Fruit fly (Drosophila melanogaster) whole organism, wandering third instar larva: ENCODE data around the gene PGRP-LD.

Experiments
- CG32264 ChIP-seq: fragments of 200-800 bp; sonication (Bioruptor generic); optimal IDR thresholded peaks from 2 replicates; lab custom pipeline; 2016; ENCODE audit warnings: missing biosample characterization, missing genetic modification characterization
- CG9705 ChIP-seq: fragments of 200-800 bp; sonication (Bioruptor generic); optimal IDR thresholded peaks from 2 replicates; lab custom pipeline; 2018; ENCODE audit warnings: missing biosample characterization, mild to moderate bottlenecking, missing genetic modification characterization
- Dfd ChIP-seq: fragments of >200 bp; optimal IDR thresholded peaks from 2 replicates; lab custom pipeline; 2017; ENCODE audit warnings: missing biosample characterization, missing genetic modification characterization
- Dif ChIP-seq: fragments of 200-275, 200-300 bp; sonication (Bioruptor generic); optimal IDR thresholded peaks from 2 replicates; lab custom pipeline; 2018; ENCODE audit warnings: missing biosample characterization, missing genetic modification characterization; ENCODE audit not compliant: partially characterized antibody
- GATAd ChIP-seq: sonication (Bioruptor generic); optimal IDR thresholded peaks from 2 replicates; lab custom pipeline; 2016; ENCODE audit warnings: missing biosample characterization, missing genetic modification characterization
- HLH106 ChIP-seq: fragments of 200-800 bp; optimal IDR thresholded peaks from 3 replicates; lab custom pipeline; 2019; ENCODE audit warnings: missing biosample characterization, mild to moderate bottlenecking, missing genetic modification characterization, moderate library complexity
- Hnf4 ChIP-seq: fragments of 200-800 bp; sonication (Bioruptor generic); optimal IDR thresholded peaks from 2 replicates; lab custom pipeline; 2016; ENCODE audit warnings: missing biosample characterization, mild to moderate bottlenecking, missing genetic modification characterization
- Hr78 ChIP-seq: fragments of >200 bp; optimal IDR thresholded peaks from 2 replicates; lab custom pipeline; 2017; ENCODE audit warnings: missing biosample characterization, missing genetic modification characterization
- Hr83 ChIP-seq: fragments of 200-300 bp; sonication (Bioruptor generic); optimal IDR thresholded peaks from 2 replicates; lab custom pipeline; 2016; ENCODE audit warnings: missing biosample characterization, mild to moderate bottlenecking, missing genetic modification characterization, moderate library complexity; ENCODE audit not compliant: poor library complexity, severe bottlenecking
- Mio ChIP-seq: sonication (Bioruptor generic); optimal IDR thresholded peaks from 2 replicates; lab custom pipeline; 2016; ENCODE audit warnings: missing biosample characterization, missing genetic modification characterization
- Myc ChIP-seq: fragments of >200 bp; optimal IDR thresholded peaks from 2 replicates; lab custom pipeline; 2017
- N ChIP-seq: fragments of >200 bp; optimal IDR thresholded peaks from 2 replicates; lab custom pipeline; 2018; ENCODE audit warnings: missing biosample characterization, missing external identifiers, missing genetic modification characterization
- OdsH ChIP-seq: fragments of 200-800 bp; sonication (Bioruptor generic); optimal IDR thresholded peaks from 2 replicates; lab custom pipeline; 2016; ENCODE audit warnings: missing biosample characterization, mild to moderate bottlenecking, missing genetic modification characterization
- Rel ChIP-seq, 2 experiments: fragments of 200-800 bp; sonication (Bioruptor generic) in 1 of 2; optimal IDR thresholded peaks; 2 replicates in 1 of 2; 3 replicates in 1 of 2; lab custom pipeline; 2016 to 2019; ENCODE audit warnings: mild to moderate bottlenecking in 2 of 2, missing biosample characterization in 2 of 2, missing genetic modification characterization in 2 of 2, moderate library complexity in 1 of 2
- Sp1 ChIP-seq: fragments of 200-800 bp; sonication (Bioruptor generic); optimal IDR thresholded peaks from 3 replicates; lab custom pipeline; 2019; ENCODE audit warnings: missing biosample characterization, mild to moderate bottlenecking, missing genetic modification characterization, moderate library complexity
- Vsx2 ChIP-seq: fragments of 200-300, 225-300 bp; sonication (Bioruptor generic); optimal IDR thresholded peaks from 2 replicates; lab custom pipeline; 2018; ENCODE audit warnings: missing biosample characterization, missing genetic modification characterization; ENCODE audit not compliant: partially characterized antibody
- br ChIP-seq: fragments of 200-800 bp; sonication (Bioruptor generic); optimal IDR thresholded peaks from 2 replicates; lab custom pipeline; 2016; ENCODE audit warnings: missing biosample characterization, missing genetic modification characterization
- brk ChIP-seq: fragments of 200-800 bp; sonication (Bioruptor generic); optimal IDR thresholded peaks from 2 replicates; lab custom pipeline; 2016; ENCODE audit warnings: missing biosample characterization, mild to moderate bottlenecking, missing genetic modification characterization
- dl ChIP-seq, 2 experiments: fragments of 175-275, 200-275 bp in 1 of 2; fragments of 200-275 bp in 1 of 2; sonication (Bioruptor generic); optimal IDR thresholded peaks; lab custom pipeline; 2018; ENCODE audit warnings: mild to moderate bottlenecking in 2 of 2, missing biosample characterization in 2 of 2, missing genetic modification characterization in 2 of 2, moderate library complexity in 2 of 2; ENCODE audit not compliant: partially characterized antibody in 2 of 2, insufficient read depth in 1 of 2
- dmrt93B ChIP-seq: fragments of 200-800 bp; sonication (Bioruptor generic); optimal IDR thresholded peaks from 2 replicates; lab custom pipeline; 2018; ENCODE audit warnings: missing biosample characterization, mild to moderate bottlenecking, missing genetic modification characterization
- dsf ChIP-seq: sonication (Bioruptor generic); optimal IDR thresholded peaks from 2 replicates; lab custom pipeline; 2016; ENCODE audit warnings: missing biosample characterization, missing genetic modification characterization, borderline replicate concordance
- ey ChIP-seq: fragments of 200-800 bp; sonication (Bioruptor generic); optimal IDR thresholded peaks from 2 replicates; lab custom pipeline; 2016; ENCODE audit warnings: missing biosample characterization, missing genetic modification characterization
- foxo ChIP-seq, 2 experiments: fragments of 200-800 bp; sonication (Bioruptor generic); optimal IDR thresholded peaks; 2 replicates in 1 of 2; 3 replicates in 1 of 2; lab custom pipeline; 2016 to 2017; ENCODE audit warnings: missing biosample characterization in 2 of 2, missing genetic modification characterization in 2 of 2
- h ChIP-seq: fragments of 200-800 bp; sonication (Bioruptor generic); optimal IDR thresholded peaks from 3 replicates; lab custom pipeline; 2016; ENCODE audit warnings: missing biosample characterization, mild to moderate bottlenecking, missing genetic modification characterization
- jim ChIP-seq: fragments of 175-275, 200-325 bp; sonication (Bioruptor generic); optimal IDR thresholded peaks from 2 replicates; lab custom pipeline; 2016; ENCODE audit warnings: missing biosample characterization, mild to moderate bottlenecking, missing genetic modification characterization
- lola ChIP-seq: fragments of >200 bp; optimal IDR thresholded peaks from 2 replicates; lab custom pipeline; 2017; ENCODE audit warnings: missing biosample characterization, missing genetic modification characterization
- pan ChIP-seq: fragments of >200 bp; optimal IDR thresholded peaks from 2 replicates; lab custom pipeline; 2017
- psq ChIP-seq: fragments of 200-800 bp; sonication (Bioruptor generic); optimal IDR thresholded peaks from 3 replicates; lab custom pipeline; 2017; ENCODE audit warnings: missing biosample characterization, mild to moderate bottlenecking, missing genetic modification characterization, moderate library complexity
- rgr ChIP-seq: fragments of 200-800 bp; sonication (Bioruptor generic); optimal IDR thresholded peaks from 3 replicates; lab custom pipeline; 2016; ENCODE audit warnings: missing biosample characterization, mild to moderate bottlenecking, missing genetic modification characterization
- sage ChIP-seq: fragments of 200-800 bp; sonication (Bioruptor generic); optimal IDR thresholded peaks from 2 replicates; lab custom pipeline; 2016; ENCODE audit warnings: missing biosample characterization, mild to moderate bottlenecking, missing genetic modification characterization
- sv ChIP-seq: fragments of 200-800 bp; sonication (Bioruptor generic); optimal IDR thresholded peaks from 3 replicates; lab custom pipeline; 2016; ENCODE audit warnings: missing biosample characterization, missing genetic modification characterization
- tai ChIP-seq: sonication (Bioruptor generic); optimal IDR thresholded peaks from 2 replicates; lab custom pipeline; 2016; ENCODE audit warnings: missing biosample characterization, missing genetic modification characterization
- usp ChIP-seq: fragments of >200 bp; optimal IDR thresholded peaks from 2 replicates; lab custom pipeline; 2017; ENCODE audit warnings: missing biosample characterization, missing genetic modification characterization
- woc ChIP-seq: sonication (Bioruptor generic); optimal IDR thresholded peaks from 2 replicates; lab custom pipeline; 2016; ENCODE audit warnings: missing biosample characterization, mild to moderate bottlenecking, missing genetic modification characterization

PGRP-LD gene

DNA sequence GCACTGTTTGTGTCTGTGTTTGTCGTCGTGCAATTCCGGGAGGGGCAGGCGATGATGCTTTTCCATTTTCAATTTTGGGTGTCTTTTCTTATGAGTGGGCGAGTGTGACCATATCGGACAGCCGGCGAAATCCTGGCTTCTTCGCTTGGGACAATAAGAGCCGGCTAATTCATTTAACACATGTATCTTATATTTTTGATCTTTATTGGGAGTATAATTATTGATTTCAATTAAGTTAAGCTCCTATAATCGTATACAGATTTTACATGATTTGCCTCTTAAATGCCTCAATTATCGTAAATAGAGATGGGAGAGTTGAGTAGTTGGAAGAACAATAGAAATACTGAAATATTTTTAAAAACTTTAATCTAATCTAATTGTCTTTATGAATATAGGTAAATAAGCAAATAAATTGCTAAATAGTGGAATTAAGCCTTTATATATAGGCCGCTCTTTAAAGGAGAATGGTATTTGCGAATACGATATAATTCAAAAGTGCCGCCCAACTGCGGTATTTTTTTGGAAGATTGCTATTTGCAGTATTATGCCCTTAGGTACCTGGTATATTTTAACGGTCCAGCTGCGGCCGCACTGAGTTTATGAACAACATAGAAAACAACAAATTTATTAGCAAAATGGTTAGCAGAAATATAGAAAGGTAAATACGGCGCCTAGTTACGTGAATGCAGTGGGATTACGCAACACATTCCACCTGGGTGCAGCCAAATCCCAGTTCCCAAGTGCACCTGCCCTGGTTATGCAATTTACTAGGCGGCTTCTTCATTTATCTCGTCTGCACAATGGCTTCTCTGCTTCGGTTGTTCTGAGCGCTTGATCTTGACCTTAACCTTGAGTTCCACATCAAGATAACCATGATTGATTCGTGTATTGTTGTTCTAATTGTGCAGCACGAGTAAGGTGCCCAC is at the start of gene PGRP-LD, which contains the start of the genes Myt1 and Pmi:
Gene PGRP-LD (plus strand): TSS at position 576 of the 926 bp plus-strand sequence.
Gene Myt1 (minus strand): TSS at position 116 of the 926 bp plus-strand sequence.
Gene Pmi (plus strand): TSS at position 576 of the 926 bp plus-strand sequence.
- TF ChIP-seq psq (GFP tag; lab: Kevin White, UChicago) = peak; percentile 4
- TF ChIP-seq woc = no peak
- TF ChIP-seq ey = peak; percentile 1
- TF ChIP-seq Myc (lab: Kevin White, UChicago) = peak; percentile 8
- TF ChIP-seq h (GFP tag; lab: Kevin White, UChicago) = no peak

dm6 chr3L:5731639-5732038 is 48.2 kb upstream of the PGRP-LD start:
- TF ChIP-seq jim (no peak), psq (GFP tag; lab: Kevin White, UChicago) (no peak), HLH106 (tag; lab: Kevin White, UChicago) (no peak), ey (no peak), dsf (GFP tag; lab: Kevin White, UChicago) (no peak), sage (GFP tag; lab: Kevin White, UChicago) (no peak), foxo (GFP tag; optimal IDR thresholded peaks at IDR 0.05; lab: Kevin White, UChicago) (no peak)

DNA sequence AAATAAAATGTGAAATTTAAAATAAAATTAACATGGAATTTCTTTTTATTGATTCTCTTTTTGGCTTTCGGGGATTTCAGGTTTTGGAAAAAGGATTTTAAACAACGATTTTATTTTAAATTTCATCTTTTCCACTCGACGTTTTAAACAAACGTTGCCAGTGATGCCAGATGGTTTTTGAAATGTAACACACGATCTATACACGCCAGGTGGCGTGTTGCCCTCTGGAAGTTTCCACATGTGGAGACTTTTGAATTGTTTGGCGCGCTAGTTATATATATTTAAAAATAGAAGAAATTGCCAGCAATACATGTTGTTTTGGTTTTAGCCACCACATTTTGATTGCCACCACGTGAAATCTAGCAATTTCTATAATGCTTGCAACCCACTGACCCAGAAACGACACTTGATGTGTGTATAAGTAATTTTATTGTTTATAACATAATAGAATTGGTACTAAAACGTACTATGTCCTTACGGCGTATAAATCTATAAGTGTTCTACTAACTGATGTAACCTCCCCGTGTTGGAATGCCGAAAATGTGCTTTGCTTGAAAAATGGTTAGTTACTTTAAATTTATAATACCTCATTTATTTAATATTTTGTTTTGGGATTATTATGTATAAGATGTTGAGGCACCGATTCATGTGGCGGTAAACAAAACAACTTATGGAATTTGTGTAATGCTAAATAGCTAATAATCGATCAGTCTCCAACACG is 30.1 kb upstream of the PGRP-LD start:
- TF ChIP-seq sv (GFP tag; lab: Kevin White, UChicago) (no peak), br (GFP tag; lab: Kevin White, UChicago) (no peak), lola (GFP tag; lab: Kevin White, UChicago) (no peak), Mio (no peak), Myc (lab: Kevin White, UChicago) (peak; percentile 84), Hr78 (GFP tag; lab: Kevin White, UChicago) (no peak), sage (GFP tag; lab: Kevin White, UChicago) (peak; percentile 26), woc (no peak), Dfd (GFP tag; lab: Kevin White, UChicago) (no peak)
- TF ChIP-seq, all 38 proteins: peak for 2

DNA sequence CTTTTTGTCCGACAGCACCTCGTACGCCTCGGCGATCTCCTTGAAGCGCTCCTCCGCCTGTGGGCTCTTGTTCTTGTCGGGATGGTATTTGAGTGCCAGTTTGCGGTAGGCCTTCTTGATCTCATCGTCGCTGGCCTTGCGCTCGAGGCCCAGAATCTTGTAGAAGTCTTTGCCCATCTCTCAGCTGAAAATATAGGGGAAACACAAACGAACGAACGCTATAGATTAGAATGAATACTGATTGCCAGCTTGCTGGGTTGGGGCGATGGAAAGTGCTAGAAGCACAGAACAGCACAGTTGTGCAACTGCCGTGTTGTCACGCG is 28.5 kb upstream of the PGRP-LD start:
- TF ChIP-seq Rel (GFP tag; optimal IDR thresholded peaks at IDR 0.05; lab: Kevin White, UChicago) (no peak), Rel (tag; optimal IDR thresholded peaks at IDR 0.05; lab: Kevin White, UChicago) (peak; percentile 97), woc (no peak), dmrt93B (no peak), Vsx2 (GFP tag; lab: Kevin White, UChicago) (no peak)

DNA sequence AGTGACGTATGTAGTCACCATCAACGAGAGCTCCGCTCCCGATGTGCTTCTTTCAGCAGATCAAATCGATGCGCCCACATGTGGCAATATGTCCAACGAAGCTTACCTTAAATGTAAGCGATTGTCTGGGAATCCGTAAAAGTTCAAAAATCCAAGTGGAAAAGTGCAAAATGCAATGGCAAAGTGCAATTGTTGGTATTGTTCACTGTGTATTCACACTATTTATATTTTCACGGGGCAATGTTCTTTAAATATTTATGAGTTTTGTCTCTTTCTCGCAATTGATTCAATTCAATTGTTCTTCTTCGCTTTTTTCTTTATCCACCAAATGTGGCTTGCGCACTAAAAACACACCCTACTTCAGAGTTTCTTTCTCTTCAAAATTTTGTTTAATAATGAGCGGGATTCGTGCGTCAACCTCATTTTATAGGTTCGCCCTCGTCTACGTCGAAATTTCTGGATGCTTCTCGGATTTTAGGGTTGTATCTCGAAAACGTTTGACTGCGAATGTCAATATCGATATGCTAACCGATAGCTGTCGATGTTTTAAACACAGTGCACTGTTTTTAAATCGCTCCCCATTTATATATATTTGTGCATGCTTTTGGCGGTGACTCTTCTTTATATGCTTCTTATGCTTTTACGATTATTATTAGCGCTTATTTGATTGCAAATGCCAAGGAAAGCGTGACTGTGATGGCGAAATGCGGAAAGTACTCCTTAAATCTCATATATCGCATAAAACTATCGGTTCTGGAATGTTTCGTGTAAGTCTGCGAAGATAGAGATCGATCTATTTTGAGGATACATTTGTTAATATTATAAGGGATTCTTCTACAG is 27.9 kb upstream of the PGRP-LD start, which contains the start of gene DnaJ-1:
Gene DnaJ-1 (minus strand): TSS at position 450 of the 840 bp plus-strand sequence.
- no peak for TF ChIP-seq dl (GFP tag; optimal IDR thresholded peaks at IDR 0.05; lab: Kevin White, UChicago; ENCODE audit: insufficient read depth in 1 of 2, partially characterized antibody in 2 of 2)
- TF ChIP-seq jim = no peak
- peak; percentile 10 for TF ChIP-seq CG32264 (GFP tag; lab: Kevin White, UChicago)
- TF ChIP-seq Sp1 (GFP tag; lab: Kevin White, UChicago) = peak; percentile 79
- peak; percentile 44 for TF ChIP-seq h (GFP tag; lab: Kevin White, UChicago)
- no peak for TF ChIP-seq GATAd (GFP tag; lab: Kevin White, UChicago)
- peak; percentile 8 for TF ChIP-seq HLH106 (tag; lab: Kevin White, UChicago)
- TF ChIP-seq CG9705 (GFP tag; lab: Kevin White, UChicago) = no peak
- no peak for TF ChIP-seq Dif
- no peak for TF ChIP-seq Vsx2 (GFP tag; lab: Kevin White, UChicago)
- TF ChIP-seq sage (GFP tag; lab: Kevin White, UChicago) = no peak
- TF ChIP-seq pan (lab: Kevin White, UChicago) = no peak
- TF ChIP-seq Hnf4 (GFP tag; lab: Kevin White, UChicago) = no peak
- TF ChIP-seq usp = no peak
- no peak for TF ChIP-seq brk (GFP tag; lab: Kevin White, UChicago)
- TF ChIP-seq woc = peak; percentile 61
- TF ChIP-seq dsf (GFP tag; lab: Kevin White, UChicago) = no peak
- peak; percentile 51 for TF ChIP-seq rgr (GFP tag; lab: Kevin White, UChicago)
- no peak for TF ChIP-seq lola (GFP tag; lab: Kevin White, UChicago)
- TF ChIP-seq Myc (lab: Kevin White, UChicago) = no peak
- no peak for TF ChIP-seq Rel (GFP tag; optimal IDR thresholded peaks at IDR 0.05; lab: Kevin White, UChicago)
- TF ChIP-seq Rel (tag; optimal IDR thresholded peaks at IDR 0.05; lab: Kevin White, UChicago) = no peak
- TF ChIP-seq sv (GFP tag; lab: Kevin White, UChicago) = no peak
- TF ChIP-seq OdsH (GFP tag; lab: Kevin White, UChicago) = peak; percentile 18
- no peak for TF ChIP-seq Mio
- TF ChIP-seq tai (GFP tag; lab: Kevin White, UChicago) = no peak
- TF ChIP-seq N (GFP tag; lab: Kevin White, UChicago) = no peak
- TF ChIP-seq dmrt93B = no peak
- peak; percentile 12 for TF ChIP-seq br (GFP tag; lab: Kevin White, UChicago)
- TF ChIP-seq Hr83 (GFP tag; lab: Kevin White, UChicago) = peak; percentile 72
